Worm (Caenorhabditis elegans): Measurements from ENCODE around the gene ZK669.3.

Gene ZK669.3

ce11 chrII:7977513-7977912, 36.6 kb downstream of the ZK669.3 start:
- no peak for TF ChIP-seq blmp-1 (tag; optimal IDR thresholded peaks at IDR 0.05)
- no peak for TF ChIP-seq flh-1 (GFP tag; optimal IDR thresholded peaks at IDR 0.05)
- TF ChIP-seq sptf-1 (tag; optimal IDR thresholded peaks at IDR 0.05), result no peak
- no peak for TF ChIP-seq ceh-43 (GFP tag; optimal IDR thresholded peaks at IDR 0.05)
- no peak for TF ChIP-seq nhr-2 (tag; optimal IDR thresholded peaks at IDR 0.05)
- no peak for TF ChIP-seq lsy-2 (tag; optimal IDR thresholded peaks at IDR 0.05)
- TF ChIP-seq unc-39 (tag; optimal IDR thresholded peaks at IDR 0.05), result no peak
- TF ChIP-seq cnd-1 (tag; optimal IDR thresholded peaks at IDR 0.05), result no peak
- TF ChIP-seq sem-2 (GFP tag; optimal IDR thresholded peaks at IDR 0.05), result no peak
- TF ChIP-seq tbx-8 (GFP tag; optimal IDR thresholded peaks at IDR 0.05), result no peak
- no peak for TF ChIP-seq snpc-4 (tag; optimal IDR thresholded peaks at IDR 0.05)
- TF ChIP-seq unc-62 (GFP tag; optimal IDR thresholded peaks at IDR 0.05), result no peak
- TF ChIP-seq drap-1 (GFP tag; optimal IDR thresholded peaks at IDR 0.05), result no peak
- no peak for TF ChIP-seq ceh-83 (GFP tag; optimal IDR thresholded peaks at IDR 0.05)

ce11 chrII:7981084-7981483, 40.1 kb downstream of the ZK669.3 start:
- no peak for TF ChIP-seq unc-39 (tag; optimal IDR thresholded peaks at IDR 0.05)
- TF ChIP-seq snpc-4 (tag; optimal IDR thresholded peaks at IDR 0.05), result no peak
- TF ChIP-seq nhr-237 (tag; optimal IDR thresholded peaks at IDR 0.05), result no peak
- TF ChIP-seq mep-1 (tag; optimal IDR thresholded peaks at IDR 0.05), result no peak
- no peak for TF ChIP-seq unc-120 (tag; optimal IDR thresholded peaks at IDR 0.05; ENCODE audit: poor library complexity, severe bottlenecking)
- TF ChIP-seq nhr-2 (tag; optimal IDR thresholded peaks at IDR 0.05), result no peak
- no peak for TF ChIP-seq sptf-1 (tag; optimal IDR thresholded peaks at IDR 0.05)
- no peak for TF ChIP-seq hlh-1 (tag; optimal IDR thresholded peaks at IDR 0.05)
- TF ChIP-seq lin-13 (tag; optimal IDR thresholded peaks at IDR 0.05), result no peak
- no peak for TF ChIP-seq lin-32 (GFP tag; optimal IDR thresholded peaks at IDR 0.05)
- TF ChIP-seq unc-62 (GFP tag; optimal IDR thresholded peaks at IDR 0.05), result no peak
- no peak for TF ChIP-seq M03D4.4 (tag; optimal IDR thresholded peaks at IDR 0.05)
- TF ChIP-seq nhr-28 (tag; optimal IDR thresholded peaks at IDR 0.05), result no peak
- TF ChIP-seq elt-1 (tag; optimal IDR thresholded peaks at IDR 0.05; ENCODE audit: borderline replicate concordance, insufficient read depth), result no peak
- TF ChIP-seq nhr-76 (tag; optimal IDR thresholded peaks at IDR 0.05), result no peak

ce11 chrII:7983454-7983853, 42.5 kb downstream of the ZK669.3 start:
- no peak for TF ChIP-seq ham-2 (GFP tag; optimal IDR thresholded peaks at IDR 0.05)
- TF ChIP-seq unc-62 (GFP tag; optimal IDR thresholded peaks at IDR 0.05), result no peak

ce11 chrII:7984071-7984470, 43.1 kb downstream of the ZK669.3 start:
- TF ChIP-seq nhr-12 (tag; optimal IDR thresholded peaks at IDR 0.05) (no peak), drap-1 (GFP tag; optimal IDR thresholded peaks at IDR 0.05) (no peak), M03D4.4 (tag; optimal IDR thresholded peaks at IDR 0.05) (no peak), tbx-8 (GFP tag; optimal IDR thresholded peaks at IDR 0.05) (no peak), lsy-2 (tag; optimal IDR thresholded peaks at IDR 0.05) (no peak), ceh-83 (GFP tag; optimal IDR thresholded peaks at IDR 0.05) (no peak), blmp-1 (tag; optimal IDR thresholded peaks at IDR 0.05) (no peak), mab-5 (tag; optimal IDR thresholded peaks at IDR 0.05) (no peak), pha-4 (tag; optimal IDR thresholded peaks at IDR 0.05) (no peak), snpc-4 (tag; optimal IDR thresholded peaks at IDR 0.05) (no peak), sptf-1 (tag; optimal IDR thresholded peaks at IDR 0.05) (no peak), nhr-2 (tag; optimal IDR thresholded peaks at IDR 0.05) (no peak), elt-1 (tag; optimal IDR thresholded peaks at IDR 0.05; ENCODE audit: borderline replicate concordance, insufficient read depth) (no peak), sem-2 (GFP tag; optimal IDR thresholded peaks at IDR 0.05) (no peak), unc-62 (GFP tag; optimal IDR thresholded peaks at IDR 0.05) (no peak)

ce11 chrII:7985029-7985428, 44.1 kb downstream of the ZK669.3 start:
- TF ChIP-seq flh-1 (GFP tag; optimal IDR thresholded peaks at IDR 0.05) (no peak), lin-32 (GFP tag; optimal IDR thresholded peaks at IDR 0.05) (no peak), mab-5 (tag; optimal IDR thresholded peaks at IDR 0.05) (no peak), elt-3 (tag; optimal IDR thresholded peaks at IDR 0.05) (no peak), nhr-237 (tag; optimal IDR thresholded peaks at IDR 0.05) (no peak), pha-4 (tag; optimal IDR thresholded peaks at IDR 0.05) (no peak), nhr-28 (tag; optimal IDR thresholded peaks at IDR 0.05) (no peak), tbx-8 (GFP tag; optimal IDR thresholded peaks at IDR 0.05) (no peak)

- TF ChIP-seq flh-1 (GFP tag; optimal IDR thresholded peaks at IDR 0.05), result no peak
- TF ChIP-seq sptf-1 (tag; optimal IDR thresholded peaks at IDR 0.05), result no peak
- TF ChIP-seq lin-32 (GFP tag; optimal IDR thresholded peaks at IDR 0.05), result no peak
- TF ChIP-seq blmp-1 (tag; optimal IDR thresholded peaks at IDR 0.05), result no peak
- no peak for TF ChIP-seq hlh-1 (tag; optimal IDR thresholded peaks at IDR 0.05)
- TF ChIP-seq ces-1 (GFP tag; optimal IDR thresholded peaks at IDR 0.05), result no peak
- TF ChIP-seq mls-2 (tag; optimal IDR thresholded peaks at IDR 0.05), result no peak
- no peak for TF ChIP-seq nhr-12 (tag; optimal IDR thresholded peaks at IDR 0.05)
- TF ChIP-seq ceh-39 (tag; optimal IDR thresholded peaks at IDR 0.05), result no peak
- TF ChIP-seq snpc-4 (tag; optimal IDR thresholded peaks at IDR 0.05), result no peak
Observed at ce11 chrII:7986928-7987327, 46.0 kb downstream of the ZK669.3 start.

Measured in whole organism, mixed stage, embryonic.